Fruit fly (Drosophila melanogaster) whole organism, embryonic: Measurements from ENCODE around the gene CG5157.
A peak's percentile ranks its signal among the peaks of the same experiment; 100 is the strongest.

Source experiments
- Abd-B ChIP-seq: fragments of 200-800 bp; sonication (Bioruptor generic); optimal IDR thresholded peaks from 2 replicates; lab custom pipeline; 2018; ENCODE audit warnings: missing biosample characterization, mild to moderate bottlenecking, missing genetic modification characterization, moderate library complexity
- Asciz ChIP-seq: fragments of 200-800 bp; sonication (Bioruptor generic); optimal IDR thresholded peaks from 2 replicates; lab custom pipeline; 2017; ENCODE audit warnings: missing biosample characterization, mild to moderate bottlenecking, missing genetic modification characterization, missing genetic modification reagents
- Awh ChIP-seq: fragments of 200-800 bp; sonication (Bioruptor generic); IDR thresholded peaks from 2 replicates; pipeline ENCODE4, ENCODE4 v1.3.6; 2022; ENCODE audit warnings: missing biosample characterization, missing genetic modification characterization
- CG10462 ChIP-seq: fragments of 200-800 bp; sonication (Bioruptor generic); optimal IDR thresholded peaks from 2 replicates; lab custom pipeline; 2016; ENCODE audit warnings: missing biosample characterization, missing genetic modification characterization
- CG11085 ChIP-seq: fragments of 200-800 bp; sonication (Bioruptor generic); IDR thresholded peaks from 2 replicates; pipeline ENCODE4 v1.3.6; 2022; ENCODE audit warnings: missing biosample characterization, missing genetic modification characterization
- CG12744 ChIP-seq: fragments of 200-800 bp; sonication (Bioruptor generic); optimal IDR thresholded peaks from 2 replicates; lab custom pipeline; 2016; ENCODE audit warnings: missing biosample characterization, missing genetic modification characterization
- CG12769 ChIP-seq: fragments of 200-800 bp; sonication (Bioruptor generic); optimal IDR thresholded peaks from 2 replicates; lab custom pipeline; 2019; ENCODE audit warnings: missing biosample characterization, mild to moderate bottlenecking, missing genetic modification characterization, moderate library complexity
- CG15479 ChIP-seq: fragments of 200-800 bp; sonication (Bioruptor generic); optimal IDR thresholded peaks from 3 replicates; lab custom pipeline; 2019; ENCODE audit warnings: missing biosample characterization, mild to moderate bottlenecking, missing genetic modification characterization, moderate library complexity
- CG17612 ChIP-seq: fragments of 200-800 bp; sonication (Bioruptor generic); IDR thresholded peaks from 2 replicates; pipeline ENCODE4 v1.3.6; 2022; ENCODE audit warnings: missing biosample characterization, missing genetic modification characterization
- CG2116 ChIP-seq: fragments of 200-800 bp; sonication (Bioruptor generic); optimal IDR thresholded peaks from 3 replicates; lab custom pipeline; 2018; ENCODE audit warnings: missing biosample characterization, mild to moderate bottlenecking, missing genetic modification characterization
- CG2120 ChIP-seq: fragments of 200-800 bp; sonication (Bioruptor generic); optimal IDR thresholded peaks from 3 replicates; lab custom pipeline; 2016; ENCODE audit warnings: missing biosample characterization, missing genetic modification characterization
- CG5180 ChIP-seq: fragments of 200-800 bp; sonication (Bioruptor generic); optimal IDR thresholded peaks from 3 replicates; lab custom pipeline; 2017; ENCODE audit warnings: missing biosample characterization, missing genetic modification characterization, mild to moderate bottlenecking, moderate library complexity, missing genetic modification reagents
- CG5953 ChIP-seq: fragments of 200-800 bp; sonication (Bioruptor generic); IDR thresholded peaks from 2 replicates; pipeline ENCODE4 v1.3.6; 2022; ENCODE audit warnings: missing biosample characterization, missing genetic modification characterization
- CG6654 ChIP-seq: fragments of 200-800 bp; sonication (Bioruptor generic); optimal IDR thresholded peaks from 2 replicates; lab custom pipeline; 2017; ENCODE audit warnings: missing biosample characterization, mild to moderate bottlenecking, missing genetic modification characterization
- CG7357 ChIP-seq: fragments of 200-800 bp; sonication (Bioruptor generic); IDR thresholded peaks from 3 replicates; pipeline ENCODE4 v1.3.6; 2022; ENCODE audit warnings: missing biosample characterization, missing genetic modification characterization
- CG8388 ChIP-seq: fragments of 200-800 bp; sonication (Bioruptor generic); optimal IDR thresholded peaks from 2 replicates; lab custom pipeline; 2019; ENCODE audit warnings: missing biosample characterization, mild to moderate bottlenecking, missing genetic modification characterization, moderate library complexity
- CG9609 ChIP-seq: fragments of 200-800 bp; sonication (Bioruptor generic); optimal IDR thresholded peaks from 3 replicates; lab custom pipeline; 2016; ENCODE audit warnings: missing biosample characterization, missing genetic modification characterization
- CG9727 ChIP-seq: fragments of 200-800 bp; sonication (Bioruptor generic); optimal IDR thresholded peaks from 3 replicates; lab custom pipeline; 2017; ENCODE audit warnings: missing biosample characterization, mild to moderate bottlenecking, missing genetic modification characterization
- Doc3 ChIP-seq: fragments of 200-800 bp; sonication (Bioruptor generic); IDR thresholded peaks from 3 replicates; pipeline ENCODE4 v1.3.6; 2022; ENCODE audit warnings: missing biosample characterization, missing genetic modification characterization; ENCODE audit not compliant: partially characterized antibody
- Dref ChIP-seq: fragments of 200-800 bp; sonication (Bioruptor generic); IDR thresholded peaks from 2 replicates; pipeline ENCODE4 v1.3.6; 2022; ENCODE audit warnings: missing biosample characterization, missing genetic modification characterization
- ERR ChIP-seq: fragments of 200-800 bp; sonication (Bioruptor generic); optimal IDR thresholded peaks from 2 replicates; lab custom pipeline; 2016; ENCODE audit warnings: missing biosample characterization, missing genetic modification characterization
- Fer3 ChIP-seq: fragments of 200-800 bp; sonication (Bioruptor generic); optimal IDR thresholded peaks from 2 replicates; lab custom pipeline; 2018; ENCODE audit warnings: missing biosample characterization, mild to moderate bottlenecking, missing genetic modification characterization, moderate library complexity
- Hey ChIP-seq: fragments of 200-800 bp; sonication (Bioruptor generic); optimal IDR thresholded peaks from 3 replicates; lab custom pipeline; 2018; ENCODE audit warnings: missing biosample characterization, mild to moderate bottlenecking, missing genetic modification characterization
- HmgD ChIP-seq: fragments of 200-800 bp; sonication (Bioruptor generic); optimal IDR thresholded peaks from 3 replicates; lab custom pipeline; 2016; ENCODE audit warnings: missing biosample characterization, missing genetic modification characterization
- Myb ChIP-seq: fragments of 200-800 bp; sonication (Bioruptor generic); optimal IDR thresholded peaks from 2 replicates; lab custom pipeline; 2016; ENCODE audit warnings: missing biosample characterization, missing genetic modification characterization
- NK7.1 ChIP-seq: fragments of 200-800 bp; sonication (Bioruptor generic); optimal IDR thresholded peaks from 3 replicates; lab custom pipeline; 2016; ENCODE audit warnings: missing biosample characterization, missing genetic modification characterization
- Nf-YA ChIP-seq: fragments of 200-800 bp; sonication (Bioruptor generic); IDR thresholded peaks from 2 replicates; pipeline ENCODE4 v1.3.6; 2022; ENCODE audit warnings: missing biosample characterization, missing genetic modification characterization
- Nf-YB ChIP-seq: fragments of 200-800 bp; sonication (Bioruptor generic); optimal IDR thresholded peaks from 3 replicates; lab custom pipeline; 2019; ENCODE audit warnings: missing biosample characterization, mild to moderate bottlenecking, missing genetic modification characterization, moderate library complexity
- Sox102F ChIP-seq: fragments of 200-800 bp; sonication (Bioruptor generic); optimal IDR thresholded peaks from 2 replicates; lab custom pipeline; 2018; ENCODE audit warnings: missing biosample characterization, mild to moderate bottlenecking, missing genetic modification characterization, moderate library complexity
- al ChIP-seq: fragments of 200-800 bp; sonication (Bioruptor generic); IDR thresholded peaks from 2 replicates; pipeline ENCODE4 v1.3.6; 2022; ENCODE audit warnings: missing biosample characterization, missing genetic modification characterization
- ash1 ChIP-seq: fragments of 200-800 bp; sonication (Bioruptor generic); optimal IDR thresholded peaks from 2 replicates; lab custom pipeline; 2018; ENCODE audit warnings: missing biosample characterization, mild to moderate bottlenecking, missing genetic modification characterization
- bab2 ChIP-seq: fragments of 200-800 bp; sonication (Bioruptor generic); optimal IDR thresholded peaks from 2 replicates; lab custom pipeline; 2016; ENCODE audit warnings: missing biosample characterization, missing genetic modification characterization
- bbx ChIP-seq: fragments of 200-800 bp; sonication (Bioruptor generic); IDR thresholded peaks from 2 replicates; pipeline ENCODE4 v1.3.6; 2022; ENCODE audit warnings: missing biosample characterization, missing genetic modification characterization; ENCODE audit not compliant: partially characterized antibody
- bowl ChIP-seq: fragments of 200-800 bp; sonication (Bioruptor generic); IDR thresholded peaks from 2 replicates; pipeline ENCODE4 v1.3.6; 2022; ENCODE audit warnings: missing biosample characterization, missing genetic modification characterization
- bsh ChIP-seq, 2 experiments: fragments of 200-800 bp; sonication (Bioruptor generic); optimal IDR thresholded peaks; 2 replicates each; lab custom pipeline; 2017 to 2018; ENCODE audit warnings: mild to moderate bottlenecking in 2 of 2, missing biosample characterization in 2 of 2, missing genetic modification characterization in 2 of 2, moderate library complexity in 1 of 2
- ewg ChIP-seq: fragments of 200-800 bp; sonication (Bioruptor generic); optimal IDR thresholded peaks from 3 replicates; lab custom pipeline; 2017; ENCODE audit warnings: mild to moderate bottlenecking, missing biosample characterization, missing genetic modification reagents, missing genetic modification characterization
- fd102C ChIP-seq: fragments of 200-800 bp; sonication (Bioruptor generic); optimal IDR thresholded peaks from 2 replicates; lab custom pipeline; 2018; ENCODE audit warnings: missing biosample characterization, mild to moderate bottlenecking, missing genetic modification characterization, moderate library complexity
- fru ChIP-seq: fragments of >200 bp; optimal IDR thresholded peaks from 2 replicates; lab custom pipeline; 2017
- gce ChIP-seq: fragments of 200-800 bp; sonication (Bioruptor generic); IDR thresholded peaks from 3 replicates; pipeline ENCODE4 v1.3.6; 2022; ENCODE audit warnings: missing biosample characterization, missing genetic modification characterization
- gfzf ChIP-seq: fragments of 200-800 bp; sonication (Bioruptor generic); optimal IDR thresholded peaks from 2 replicates; lab custom pipeline; 2016; ENCODE audit warnings: missing biosample characterization, mild to moderate bottlenecking, missing genetic modification characterization, moderate library complexity
- gsb-n ChIP-seq: fragments of 200-800 bp; sonication (Bioruptor generic); optimal IDR thresholded peaks from 3 replicates; lab custom pipeline; 2018; ENCODE audit warnings: missing biosample characterization, mild to moderate bottlenecking, missing genetic modification characterization
- h ChIP-seq: fragments of >200 bp; optimal IDR thresholded peaks from 2 replicates; lab custom pipeline; 2017
- knrl ChIP-seq: fragments of 200-800 bp; sonication (Bioruptor generic); IDR thresholded peaks from 3 replicates; pipeline ENCODE4 v1.3.6; 2022; ENCODE audit warnings: missing biosample characterization, missing genetic modification characterization; ENCODE audit not compliant: partially characterized antibody
- lab ChIP-seq: fragments of 200-800 bp; sonication (Bioruptor generic); optimal IDR thresholded peaks from 3 replicates; lab custom pipeline; 2017; ENCODE audit warnings: missing biosample characterization, missing genetic modification characterization, mild to moderate bottlenecking, moderate library complexity, missing genetic modification reagents
- luna ChIP-seq: fragments of 200-800 bp; sonication (Bioruptor generic); optimal IDR thresholded peaks from 2 replicates; lab custom pipeline; 2016; ENCODE audit warnings: missing biosample characterization, missing genetic modification characterization
- mld ChIP-seq: fragments of 200-800 bp; sonication (Bioruptor generic); IDR thresholded peaks from 3 replicates; pipeline ENCODE4 v1.3.6; 2022; ENCODE audit warnings: missing biosample characterization, missing genetic modification characterization; ENCODE audit not compliant: partially characterized antibody
- prd ChIP-seq, 3 experiments: fragments of >200 bp in 2 of 3; fragments of 200-800 bp in 1 of 3; sonication (Bioruptor generic) in 1 of 3; optimal IDR thresholded peaks in 2 of 3; IDR thresholded peaks in 1 of 3; 2 replicates in 2 of 3; 3 replicates in 1 of 3; pipeline versions ENCODE4 v1.3.6 to Lab custom; 2017 to 2022; ENCODE audit warnings: missing biosample characterization in 1 of 3, missing genetic modification characterization in 1 of 3
- ranshi ChIP-seq: fragments of 200-800 bp; sonication (Bioruptor generic); IDR thresholded peaks from 2 replicates; pipeline ENCODE4 v1.3.6; 2022; ENCODE audit warnings: missing biosample characterization, missing genetic modification characterization
- sd ChIP-seq: fragments of 200-800 bp; sonication (Bioruptor generic); optimal IDR thresholded peaks from 3 replicates; lab custom pipeline; 2018; ENCODE audit warnings: missing biosample characterization, mild to moderate bottlenecking, missing genetic modification characterization, moderate library complexity
- stc ChIP-seq: fragments of 200-800 bp; sonication (Bioruptor generic); IDR thresholded peaks from 2 replicates; pipeline ENCODE4 v1.3.6; 2022; ENCODE audit warnings: missing biosample characterization, missing genetic modification characterization
- tna ChIP-seq: fragments of 200-800 bp; sonication (Bioruptor generic); IDR thresholded peaks from 2 replicates; pipeline ENCODE4 v1.3.6; 2022; ENCODE audit warnings: missing biosample characterization, missing genetic modification characterization; ENCODE audit not compliant: partially characterized antibody

Gene CG5157

dm6 chr3L:16139131-16139530 is 1.5 kb upstream of the CG5157 start (continued):
- TF ChIP-seq h (lab: Kevin White, UChicago), result no peak
- TF ChIP-seq Awh (GFP tag; lab: Robert Waterston, UW), result no peak
- TF ChIP-seq bab2, result no peak
- no peak for TF ChIP-seq CG5180 (GFP tag; lab: Kevin White, UChicago)
- TF ChIP-seq Fer3, result no peak
- no peak for TF ChIP-seq ERR
- TF ChIP-seq CG5953 (GFP tag; lab: Robert Waterston, UW), result no peak
- no peak for TF ChIP-seq CG12769 (tag; lab: Kevin White, UChicago)
- no peak for TF ChIP-seq Hey (tag; lab: Kevin White, UChicago)
- TF ChIP-seq bbx (GFP tag; lab: Robert Waterston, UW), result peak; percentile 35; the same call in 1 of the 2 replicates
- TF ChIP-seq Nf-YB (GFP tag; lab: Kevin White, UChicago), result no peak
- no peak for TF ChIP-seq Abd-B
- no peak for TF ChIP-seq CG9727 (GFP tag; lab: Kevin White, UChicago)
- no peak for TF ChIP-seq Doc3 (GFP tag; lab: Robert Waterston, UW)
- TF ChIP-seq CG12744 (GFP tag; lab: Kevin White, UChicago), result no peak
- no peak for TF ChIP-seq fd102C (GFP tag; lab: Kevin White, UChicago)
- TF ChIP-seq ash1 (GFP tag; lab: Kevin White, UChicago), result no peak
- no peak for TF ChIP-seq CG9609 (GFP tag; lab: Kevin White, UChicago)
- TF ChIP-seq HmgD (GFP tag; lab: Kevin White, UChicago), result no peak
- no peak for TF ChIP-seq CG10462 (GFP tag; lab: Kevin White, UChicago)
- TF ChIP-seq CG8388 (GFP tag; lab: Kevin White, UChicago), result no peak
- no peak for TF ChIP-seq Sox102F (GFP tag; lab: Kevin White, UChicago)
- no peak for TF ChIP-seq stc (GFP tag; lab: Robert Waterston, UW)
- no peak for TF ChIP-seq gsb-n (tag; lab: Kevin White, UChicago)
- TF ChIP-seq CG11085, result no peak
- no peak for TF ChIP-seq CG2120 (GFP tag; lab: Kevin White, UChicago)
- no peak for TF ChIP-seq bowl
- TF ChIP-seq Nf-YA, result no peak
- TF ChIP-seq Asciz, result no peak
- TF ChIP-seq CG2116 (GFP tag; lab: Kevin White, UChicago), result peak; percentile 98
- TF ChIP-seq al (GFP tag; lab: Robert Waterston, UW), result no peak
- no peak for TF ChIP-seq mld (GFP tag; lab: Robert Waterston, UW)
- TF ChIP-seq Dref (GFP tag; lab: Robert Waterston, UW), result peak; percentile 93
- TF ChIP-seq CG6654, result no peak
- TF ChIP-seq CG17612 (GFP tag; lab: Robert Waterston, UW), result no peak
- TF ChIP-seq Myb (GFP tag; lab: Kevin White, UChicago), result peak; percentile 98
- TF ChIP-seq CG15479 (GFP tag; lab: Kevin White, UChicago), result no peak
- TF ChIP-seq knrl, result peak; percentile 36; the same call in 1 of the 3 replicates
- no peak for TF ChIP-seq ewg (GFP tag; lab: Kevin White, UChicago)
- TF ChIP-seq fru (lab: Kevin White, UChicago), result no peak
- no peak for TF ChIP-seq gce (GFP tag; lab: Robert Waterston, UW)
- TF ChIP-seq prd (optimal IDR thresholded peaks at IDR 0.05; lab: Kevin White, UChicago), result no peak
- TF ChIP-seq prd (GFP tag; IDR thresholded peaks at IDR 0.05; lab: Robert Waterston, UW), result no peak
- no peak for TF ChIP-seq lab (GFP tag; lab: Kevin White, UChicago)
- no peak for TF ChIP-seq bsh (GFP tag; optimal IDR thresholded peaks at IDR 0.05; lab: Kevin White, UChicago)
- TF ChIP-seq sd (tag; lab: Kevin White, UChicago), result peak; percentile 41
- no peak for TF ChIP-seq ranshi (GFP tag; lab: Robert Waterston, UW)
- no peak for TF ChIP-seq tna (GFP tag; lab: Robert Waterston, UW)
- TF ChIP-seq NK7.1 (GFP tag; lab: Kevin White, UChicago), result no peak
- peak; percentile 28 for TF ChIP-seq gfzf (GFP tag; lab: Kevin White, UChicago)
- TF ChIP-seq CG7357 (GFP tag; lab: Robert Waterston, UW), result no peak
- no peak for TF ChIP-seq luna (GFP tag; lab: Kevin White, UChicago)
